Worm (Caenorhabditis elegans): ENCODE measurements around the gene cat-4.

ce11 chrV:10525902-10526301, 38.8 kb upstream of the cat-4 start, which contains the start of the genes C35A5.8 and hda-11:
- no peak for TF ChIP-seq F37B4.10 (GFP tag; IDR thresholded peaks at IDR 0.05)
- peak; percentile 57 for TF ChIP-seq zim-3 (tag; optimal IDR thresholded peaks at IDR 0.05)
- no peak for TF ChIP-seq ama-1 (optimal IDR thresholded peaks at IDR 0.05)
- TF ChIP-seq ama-1 (GFP tag; optimal IDR thresholded peaks at IDR 0.05): no peak
- no peak for TF ChIP-seq Y53F4B.3 (GFP tag; IDR thresholded peaks at IDR 0.05)
- no peak for TF ChIP-seq akir-1 (GFP tag; optimal IDR thresholded peaks at IDR 0.05)
- no peak for TF ChIP-seq unc-62 (GFP tag; optimal IDR thresholded peaks at IDR 0.05)
- TF ChIP-seq hmg-1.2 (GFP tag; IDR thresholded peaks at IDR 0.05): peak; percentile 67; the same call in 1 of the 2 replicates
- TF ChIP-seq hmg-20 (GFP tag; IDR thresholded peaks at IDR 0.05): 0 out of 2 replicates have a peak, but pooled peaks have one; percentile 7
- TF ChIP-seq unc-130 (GFP tag; optimal IDR thresholded peaks at IDR 0.05): peak; percentile 78
- no peak for TF ChIP-seq F57C9.4 (tag; optimal IDR thresholded peaks at IDR 0.05)

Measured in whole organism, young adult.